Worm (Caenorhabditis elegans): ENCODE measurements around the gene ttr-33.

- TF ChIP-seq him-1 (tag; optimal IDR thresholded peaks at IDR 0.05), result no peak
- no peak for TF ChIP-seq W03F9.2 (tag; optimal IDR thresholded peaks at IDR 0.05)
Observed at ce11 chrV:7842228-7842627, 4.5 kb upstream of the ttr-33 start, which contains the start of gene grd-8.

Data from whole organism, L4/young adult.